Fruit fly (Drosophila melanogaster) whole organism, embryonic: Measurements from ENCODE around the gene CG14341.

ENCODE experiments used
- Bteb2 ChIP-seq: fragments of 200-800 bp; sonication (Bioruptor generic); optimal IDR thresholded peaks from 2 replicates; lab custom pipeline; 2016; ENCODE audit warnings: missing biosample characterization, missing genetic modification characterization
- CG10959 ChIP-seq: fragments of 200-800 bp; sonication (Bioruptor generic); IDR thresholded peaks from 2 replicates; pipeline ENCODE4 v1.3.6; 2022; ENCODE audit warnings: missing biosample characterization, missing genetic modification characterization
- CG12071 ChIP-seq: fragments of 200-800 bp; sonication (Bioruptor generic); optimal IDR thresholded peaks from 3 replicates; lab custom pipeline; 2018; ENCODE audit warnings: missing biosample characterization, mild to moderate bottlenecking, missing genetic modification characterization
- CG12104 ChIP-seq: fragments of 200-800 bp; sonication (Bioruptor generic); optimal IDR thresholded peaks from 3 replicates; lab custom pipeline; 2016; ENCODE audit warnings: missing biosample characterization, missing genetic modification characterization
- CG15011 ChIP-seq: fragments of 200-800 bp; sonication (Bioruptor generic); optimal IDR thresholded peaks from 3 replicates; lab custom pipeline; 2018; ENCODE audit warnings: missing biosample characterization, mild to moderate bottlenecking, missing genetic modification characterization
- CG15601 ChIP-seq: fragments of 200-800 bp; sonication (Bioruptor generic); optimal IDR thresholded peaks from 3 replicates; lab custom pipeline; 2019; ENCODE audit warnings: missing biosample characterization, mild to moderate bottlenecking, missing genetic modification characterization, moderate library complexity
- CG16815 ChIP-seq: fragments of 200-800 bp; sonication (Bioruptor generic); optimal IDR thresholded peaks from 3 replicates; lab custom pipeline; 2017; ENCODE audit warnings: missing biosample characterization, mild to moderate bottlenecking, missing genetic modification characterization
- CG17361 ChIP-seq: fragments of 200-800 bp; sonication (Bioruptor generic); IDR thresholded peaks from 3 replicates; pipeline ENCODE4 v1.3.6; 2022; ENCODE audit warnings: missing biosample characterization, missing genetic modification characterization
- CG1792 ChIP-seq: fragments of 200-800 bp; sonication (Bioruptor generic); optimal IDR thresholded peaks from 2 replicates; lab custom pipeline; 2016; ENCODE audit warnings: missing biosample characterization, missing genetic modification characterization
- CG18262 ChIP-seq: fragments of 200-800 bp; optimal IDR thresholded peaks from 3 replicates; lab custom pipeline; 2019; ENCODE audit warnings: missing biosample characterization, mild to moderate bottlenecking, missing genetic modification characterization, moderate library complexity
- CG2202 ChIP-seq: fragments of 200-800 bp; sonication (Bioruptor generic); optimal IDR thresholded peaks from 2 replicates; lab custom pipeline; 2018; ENCODE audit warnings: missing biosample characterization, mild to moderate bottlenecking, missing genetic modification characterization
- CG2712 ChIP-seq: fragments of 200-800 bp; optimal IDR thresholded peaks from 3 replicates; lab custom pipeline; 2019; ENCODE audit warnings: missing biosample characterization, mild to moderate bottlenecking, missing genetic modification characterization, moderate library complexity
- CG31365 ChIP-seq: fragments of 200-800 bp; sonication (Bioruptor generic); optimal IDR thresholded peaks from 2 replicates; lab custom pipeline; 2018; ENCODE audit warnings: missing biosample characterization, mild to moderate bottlenecking, missing genetic modification characterization
- CG3847 ChIP-seq: fragments of 200-800 bp; sonication (Bioruptor generic); IDR thresholded peaks from 2 replicates; pipeline ENCODE4 v1.3.6; 2022; ENCODE audit warnings: missing biosample characterization, missing genetic modification characterization
- CG4282 ChIP-seq: fragments of 200-800 bp; sonication (Bioruptor generic); optimal IDR thresholded peaks from 2 replicates; lab custom pipeline; 2016; ENCODE audit warnings: missing biosample characterization, missing genetic modification characterization
- CG4854 ChIP-seq: fragments of 200-800 bp; sonication (Bioruptor generic); optimal IDR thresholded peaks from 2 replicates; lab custom pipeline; 2016; ENCODE audit warnings: missing biosample characterization, missing genetic modification characterization, inconsistent platforms
- CG8478 ChIP-seq: fragments of >200 bp; optimal IDR thresholded peaks from 2 replicates; lab custom pipeline; 2018
- Dfd ChIP-seq, 2 experiments: fragments of >200 bp; optimal IDR thresholded peaks; 2 replicates each; lab custom pipeline; 2017; ENCODE audit warnings: missing biosample characterization in 2 of 2, missing genetic modification characterization in 2 of 2
- Dp ChIP-seq: fragments of 200-800 bp; sonication (Bioruptor generic); optimal IDR thresholded peaks from 2 replicates; lab custom pipeline; 2018; ENCODE audit warnings: missing biosample characterization, mild to moderate bottlenecking, missing genetic modification characterization, moderate library complexity
- Ets97D ChIP-seq: fragments of 200-800 bp; sonication (Bioruptor generic); optimal IDR thresholded peaks from 3 replicates; lab custom pipeline; 2016; ENCODE audit warnings: missing biosample characterization, missing genetic modification characterization
- Fer3 ChIP-seq: fragments of 200-800 bp; sonication (Bioruptor generic); optimal IDR thresholded peaks from 2 replicates; lab custom pipeline; 2018; ENCODE audit warnings: missing biosample characterization, mild to moderate bottlenecking, missing genetic modification characterization, moderate library complexity
- HLH3B ChIP-seq: fragments of 200-800 bp; sonication (Bioruptor generic); IDR thresholded peaks from 2 replicates; pipeline ENCODE4 v1.3.6; 2022; ENCODE audit warnings: missing biosample characterization, missing genetic modification characterization
- HLH54F ChIP-seq: fragments of 200-800 bp; sonication (Bioruptor generic); optimal IDR thresholded peaks from 3 replicates; lab custom pipeline; 2016; ENCODE audit warnings: missing biosample characterization, missing genetic modification characterization
- NC2α ChIP-seq: fragments of 200-800 bp; sonication (Bioruptor generic); optimal IDR thresholded peaks from 2 replicates; lab custom pipeline; 2016; ENCODE audit warnings: missing biosample characterization, missing genetic modification characterization
- Neu2 ChIP-seq: fragments of 200-800 bp; sonication (Bioruptor generic); optimal IDR thresholded peaks from 3 replicates; lab custom pipeline; 2016; ENCODE audit warnings: missing biosample characterization, missing genetic modification characterization, borderline replicate concordance
- Rx ChIP-seq: fragments of 200-800 bp; sonication (Bioruptor generic); IDR thresholded peaks from 2 replicates; pipeline ENCODE4 v1.3.6; 2022; ENCODE audit warnings: missing biosample characterization, missing genetic modification characterization
- amos ChIP-seq: fragments of 200-800 bp; sonication (Bioruptor generic); IDR thresholded peaks from 2 replicates; pipeline ENCODE4 v1.3.6; 2022; ENCODE audit warnings: missing biosample characterization, missing genetic modification characterization; ENCODE audit not compliant: partially characterized antibody
- bcd ChIP-seq: fragments of 200-800 bp; sonication (Bioruptor generic); optimal IDR thresholded peaks from 2 replicates; lab custom pipeline; 2017; ENCODE audit warnings: missing biosample characterization, mild to moderate bottlenecking, missing genetic modification characterization
- chm ChIP-seq: fragments of 200-800 bp; sonication (Bioruptor generic); IDR thresholded peaks from 2 replicates; pipeline ENCODE4 v1.3.6; 2022; ENCODE audit warnings: missing biosample characterization, missing genetic modification characterization
- corto ChIP-seq: fragments of 200-800 bp; sonication (Bioruptor generic); optimal IDR thresholded peaks from 2 replicates; lab custom pipeline; 2016; ENCODE audit warnings: missing biosample characterization, mild to moderate bottlenecking, missing genetic modification characterization, moderate library complexity
- croc ChIP-seq: fragments of 200-800 bp; sonication (Bioruptor generic); conservative IDR thresholded peaks from 3 replicates; pipeline ENCODE4 v1.3.6; 2022; ENCODE audit warnings: missing biosample characterization, missing genetic modification characterization
- cwo ChIP-seq: fragments of 200-800 bp; sonication (Bioruptor generic); optimal IDR thresholded peaks from 3 replicates; lab custom pipeline; 2017; ENCODE audit warnings: missing biosample characterization, missing genetic modification characterization, mild to moderate bottlenecking, moderate library complexity, missing genetic modification reagents
- da ChIP-seq: fragments of 200-800 bp; sonication (Bioruptor generic); optimal IDR thresholded peaks from 2 replicates; lab custom pipeline; 2016; ENCODE audit warnings: missing biosample characterization, missing genetic modification characterization
- dpn ChIP-seq, 2 experiments: fragments of 200-800 bp; sonication (Bioruptor generic); optimal IDR thresholded peaks; 3 replicates each; lab custom pipeline; 2016; ENCODE audit warnings: missing biosample characterization in 2 of 2, missing genetic modification characterization in 2 of 2
- ftz-f1 ChIP-seq: fragments of 200-800 bp; sonication (Bioruptor generic); optimal IDR thresholded peaks from 2 replicates; lab custom pipeline; 2016; ENCODE audit warnings: missing biosample characterization, missing genetic modification characterization
- grau ChIP-seq: fragments of 200-800 bp; optimal IDR thresholded peaks from 3 replicates; lab custom pipeline; 2019; ENCODE audit warnings: missing biosample characterization, mild to moderate bottlenecking, missing genetic modification characterization, moderate library complexity
- hth ChIP-seq: fragments of >200 bp; optimal IDR thresholded peaks from 2 replicates; lab custom pipeline; 2017; ENCODE audit warnings: inconsistent platforms
- insv ChIP-seq, 2 experiments: fragments of 200-800 bp; sonication (Bioruptor generic); optimal IDR thresholded peaks; 3 replicates each; lab custom pipeline; 2016 to 2018; ENCODE audit warnings: missing biosample characterization in 2 of 2, missing genetic modification characterization in 2 of 2
- jumu ChIP-seq: fragments of 200-800 bp; sonication (Bioruptor generic); optimal IDR thresholded peaks from 3 replicates; lab custom pipeline; 2016; ENCODE audit warnings: missing biosample characterization, missing genetic modification characterization
- lola ChIP-seq, 3 experiments: fragments of >200 bp in 2 of 3; fragments of 200-800 bp in 1 of 3; sonication (Bioruptor generic) in 1 of 3; optimal IDR thresholded peaks; 2 replicates each; lab custom pipeline; 2017 to 2019; ENCODE audit warnings: missing biosample characterization in 3 of 3, missing genetic modification characterization in 3 of 3, mild to moderate bottlenecking in 1 of 3, moderate library complexity in 1 of 3
- maf-S ChIP-seq: fragments of 200-800 bp; sonication (Bioruptor generic); optimal IDR thresholded peaks from 2 replicates; lab custom pipeline; 2016; ENCODE audit warnings: missing biosample characterization, missing genetic modification characterization
- odd ChIP-seq: fragments of 200-800 bp; sonication (Bioruptor generic); optimal IDR thresholded peaks from 2 replicates; lab custom pipeline; 2017; ENCODE audit warnings: missing biosample characterization, mild to moderate bottlenecking, missing genetic modification characterization
- onecut ChIP-seq: fragments of 200-800 bp; sonication (Bioruptor generic); IDR thresholded peaks from 2 replicates; pipeline ENCODE4 v1.3.6; 2022; ENCODE audit warnings: missing biosample characterization, missing genetic modification characterization
- rib ChIP-seq: fragments of 200-800 bp; sonication (Bioruptor generic); IDR thresholded peaks from 2 replicates; pipeline ENCODE4 v1.3.6; 2022; ENCODE audit warnings: missing biosample characterization, missing genetic modification characterization
- sim ChIP-seq: fragments of 200-800 bp; sonication (Bioruptor generic); IDR thresholded peaks from 2 replicates; pipeline ENCODE4 v1.3.6; 2022; ENCODE audit warnings: missing biosample characterization, missing genetic modification characterization
- sisA ChIP-seq: fragments of 200-800 bp; sonication (Bioruptor generic); IDR thresholded peaks from 2 replicates; pipeline ENCODE4 v1.3.6; 2022; ENCODE audit warnings: missing biosample characterization, missing genetic modification characterization
- tup ChIP-seq: fragments of 200-800 bp; sonication (Bioruptor generic); optimal IDR thresholded peaks from 2 replicates; lab custom pipeline; 2016; ENCODE audit warnings: missing biosample characterization, mild to moderate bottlenecking, missing genetic modification characterization, moderate library complexity
- tx ChIP-seq: fragments of 200-800 bp; sonication (Bioruptor generic); optimal IDR thresholded peaks from 2 replicates; lab custom pipeline; 2016; ENCODE audit warnings: missing biosample characterization, missing genetic modification characterization
- wor ChIP-seq: fragments of 200-800 bp; sonication (Bioruptor generic); IDR thresholded peaks from 2 replicates; pipeline ENCODE4 v1.3.6; 2022; ENCODE audit warnings: missing biosample characterization, missing genetic modification characterization

Gene CG14341

dm6 chr2L:1118880-1119809, 47.2 kb upstream of the CG14341 start (continued):
- peak; percentile 16 for TF ChIP-seq da (GFP tag; lab: Kevin White, UChicago)
- TF ChIP-seq HLH3B, result peak; percentile 69
- no peak for TF ChIP-seq NC2α (GFP tag; lab: Kevin White, UChicago)
- peak; percentile 78 for TF ChIP-seq grau (tag; lab: Kevin White, UChicago)
- TF ChIP-seq CG15011 (GFP tag; lab: Kevin White, UChicago), result peak; percentile 50
- TF ChIP-seq wor, result peak; percentile 47; the same call in 1 of the 2 replicates
- no peak for TF ChIP-seq CG31365 (tag; lab: Kevin White, UChicago)
- TF ChIP-seq sisA, result peak; percentile 69
- TF ChIP-seq CG10959 (GFP tag; lab: Robert Waterston, UW), result 0 out of 2 replicates have a peak, but pooled peaks have one; percentile 32
- TF ChIP-seq CG8478, result no peak
- peak; percentile 15 for TF ChIP-seq CG12071
- TF ChIP-seq lola (GFP tag; optimal IDR thresholded peaks at IDR 0.05; lab: Kevin White, UChicago), result peak in 1 of 3 experiments; percentile 48
- TF ChIP-seq maf-S (GFP tag; lab: Kevin White, UChicago), result peak; percentile 54
- no peak for TF ChIP-seq CG4282 (GFP tag; lab: Kevin White, UChicago)
- TF ChIP-seq Neu2 (GFP tag; lab: Kevin White, UChicago), result no peak
- peak; percentile 50 for TF ChIP-seq CG18262 (tag; lab: Kevin White, UChicago)
- peak; percentile 59; the same call in 1 of the 2 replicates for TF ChIP-seq chm (GFP tag; lab: Robert Waterston, UW)
- no peak for TF ChIP-seq CG15601 (tag; lab: Kevin White, UChicago)
- TF ChIP-seq Ets97D (GFP tag; lab: Kevin White, UChicago), result peak; percentile 44
- peak; percentile 44; the same call in 1 of the 2 replicates for TF ChIP-seq amos
- TF ChIP-seq Bteb2 (GFP tag; lab: Kevin White, UChicago), result peak; percentile 76
- TF ChIP-seq ftz-f1 (GFP tag; lab: Kevin White, UChicago), result peak; percentile 20
- peak; percentile 37; the same call in 1 of the 3 replicates for TF ChIP-seq croc (GFP tag; lab: Robert Waterston, UW)
- peak; percentile 77 for TF ChIP-seq CG17361
- TF ChIP-seq CG2712, result peak; percentile 65
- TF ChIP-seq hth (lab: Kevin White, UChicago), result no peak
- TF ChIP-seq Rx (GFP tag; lab: Robert Waterston, UW), result peak; percentile 50
- TF ChIP-seq CG12104 (GFP tag; lab: Kevin White, UChicago), result peak; percentile 47
- TF ChIP-seq bcd, result peak; percentile 61
- no peak; the same call in 1 of the 2 replicates for TF ChIP-seq onecut
- TF ChIP-seq corto (GFP tag; lab: Kevin White, UChicago), result peak; percentile 87
- peak; percentile 59 for TF ChIP-seq tx (GFP tag; lab: Kevin White, UChicago)
- TF ChIP-seq jumu, result peak; percentile 77
- peak; percentile 69 for TF ChIP-seq HLH54F (GFP tag; lab: Kevin White, UChicago)
- TF ChIP-seq CG1792 (GFP tag; lab: Kevin White, UChicago), result peak; percentile 9
- TF ChIP-seq odd (GFP tag; lab: Kevin White, UChicago), result peak; percentile 26
- peak; percentile 40 for TF ChIP-seq tup (GFP tag; lab: Kevin White, UChicago)
- TF ChIP-seq dpn (GFP tag; optimal IDR thresholded peaks at IDR 0.05; lab: Kevin White, UChicago), result peak; percentile 55 to 78
- peak in 1 of 2 experiments; percentile 21 for TF ChIP-seq insv (GFP tag; optimal IDR thresholded peaks at IDR 0.05; lab: Kevin White, UChicago)
- no peak for TF ChIP-seq Dp
- TF ChIP-seq CG16815 (GFP tag; lab: Kevin White, UChicago), result peak; percentile 64
- TF ChIP-seq CG4854 (GFP tag; lab: Kevin White, UChicago), result peak; percentile 39
- no peak for TF ChIP-seq CG2202 (tag; lab: Kevin White, UChicago)
- TF ChIP-seq Fer3 (tag; lab: Kevin White, UChicago), result peak; percentile 72
- TF ChIP-seq rib (GFP tag; lab: Robert Waterston, UW), result peak; percentile 96; the same call in 1 of the 2 replicates
- TF ChIP-seq CG3847, result peak; percentile 78
- no peak for TF ChIP-seq Dfd (GFP tag; optimal IDR thresholded peaks at IDR 0.05; lab: Kevin White, UChicago)
- TF ChIP-seq sim (GFP tag; lab: Robert Waterston, UW), result no peak
- TF ChIP-seq cwo, result peak; percentile 85
